Fruit fly (Drosophila melanogaster) whole organism, embryonic: ENCODE measurements around the gene GatB.

Experiments used
- BEAF-32 ChIP-seq: fragments of 200-800 bp; sonication (Bioruptor generic); optimal IDR thresholded peaks from 3 replicates; lab custom pipeline; 2017; ENCODE audit warnings: missing biosample characterization, missing genetic modification characterization, mild to moderate bottlenecking, moderate library complexity, missing genetic modification reagents
- CG10543 ChIP-seq: fragments of 200-800 bp; sonication (Bioruptor generic); optimal IDR thresholded peaks from 3 replicates; lab custom pipeline; 2017; ENCODE audit warnings: missing biosample characterization, mild to moderate bottlenecking, missing genetic modification characterization, moderate library complexity
- CG11398 ChIP-seq: fragments of 200-800 bp; sonication (Bioruptor generic); optimal IDR thresholded peaks from 2 replicates; lab custom pipeline; 2016; ENCODE audit warnings: missing biosample characterization, missing genetic modification characterization
- CG12219 ChIP-seq: fragments of 200-800 bp; sonication (Bioruptor generic); optimal IDR thresholded peaks from 3 replicates; lab custom pipeline; 2018; ENCODE audit warnings: missing biosample characterization, mild to moderate bottlenecking, missing genetic modification characterization
- CG13123 ChIP-seq: fragments of 200-800 bp; sonication (Bioruptor generic); optimal IDR thresholded peaks from 2 replicates; lab custom pipeline; 2016; ENCODE audit warnings: missing biosample characterization, missing genetic modification characterization
- CG1529 ChIP-seq: fragments of 200-800 bp; sonication (Bioruptor generic); optimal IDR thresholded peaks from 3 replicates; lab custom pipeline; 2018; ENCODE audit warnings: missing biosample characterization, missing genetic modification characterization
- CG16863 ChIP-seq: fragments of 200-800 bp; sonication (Bioruptor generic); optimal IDR thresholded peaks from 3 replicates; lab custom pipeline; 2016; ENCODE audit warnings: missing biosample characterization, missing genetic modification characterization
- CG18619 ChIP-seq: fragments of 200-800 bp; sonication (Bioruptor generic); optimal IDR thresholded peaks from 3 replicates; lab custom pipeline; 2017; ENCODE audit warnings: missing biosample characterization, mild to moderate bottlenecking, missing genetic modification characterization
- CG2116 ChIP-seq: fragments of 200-800 bp; sonication (Bioruptor generic); optimal IDR thresholded peaks from 3 replicates; lab custom pipeline; 2018; ENCODE audit warnings: missing biosample characterization, mild to moderate bottlenecking, missing genetic modification characterization
- CG31388 ChIP-seq: fragments of 200-800 bp; sonication (Bioruptor generic); optimal IDR thresholded peaks from 2 replicates; lab custom pipeline; 2016; ENCODE audit warnings: missing biosample characterization, missing genetic modification characterization
- CG32532 ChIP-seq: fragments of 200-800 bp; sonication (Bioruptor generic); IDR thresholded peaks from 2 replicates; pipeline ENCODE4 v1.3.6; 2022; ENCODE audit warnings: missing biosample characterization, missing genetic modification characterization
- CG4404 ChIP-seq: fragments of 200-800 bp; sonication (Bioruptor generic); IDR thresholded peaks from 2 replicates; pipeline ENCODE4 v1.3.6; 2022; ENCODE audit warnings: missing biosample characterization, missing genetic modification characterization
- CG4707 ChIP-seq: fragments of 200-800 bp; sonication (Bioruptor generic); optimal IDR thresholded peaks from 2 replicates; lab custom pipeline; 2018; ENCODE audit warnings: missing biosample characterization, mild to moderate bottlenecking, missing genetic modification characterization, moderate library complexity
- CG6683 ChIP-seq: fragments of 200-800 bp; sonication (Bioruptor generic); optimal IDR thresholded peaks from 2 replicates; lab custom pipeline; 2017; ENCODE audit warnings: missing biosample characterization, mild to moderate bottlenecking, missing genetic modification characterization, missing genetic modification reagents
- CG6689 ChIP-seq: fragments of 200-800 bp; sonication (Bioruptor generic); IDR thresholded peaks from 2 replicates; pipeline ENCODE4 v1.3.6; 2022; ENCODE audit warnings: missing biosample characterization, missing genetic modification characterization
- CG7357 ChIP-seq: fragments of 200-800 bp; sonication (Bioruptor generic); IDR thresholded peaks from 3 replicates; pipeline ENCODE4 v1.3.6; 2022; ENCODE audit warnings: missing biosample characterization, missing genetic modification characterization
- CG7963 ChIP-seq: fragments of 200-800 bp; sonication (Bioruptor generic); IDR thresholded peaks from 3 replicates; pipeline ENCODE4 v1.3.6; 2022; ENCODE audit warnings: missing biosample characterization, missing genetic modification characterization; ENCODE audit not compliant: partially characterized antibody
- CTCF ChIP-seq: fragments of 200-800 bp; sonication (Bioruptor generic); optimal IDR thresholded peaks from 2 replicates; lab custom pipeline; 2017; ENCODE audit warnings: missing biosample characterization, mild to moderate bottlenecking, missing genetic modification characterization, moderate library complexity
- Fer1 ChIP-seq: fragments of 200-800 bp; sonication (Bioruptor generic); optimal IDR thresholded peaks from 2 replicates; lab custom pipeline; 2017; ENCODE audit warnings: missing biosample characterization, mild to moderate bottlenecking, missing genetic modification characterization
- Hand ChIP-seq: fragments of 200-800 bp; sonication (Bioruptor generic); optimal IDR thresholded peaks from 2 replicates; lab custom pipeline; 2017; ENCODE audit warnings: mild to moderate bottlenecking, missing biosample characterization, missing genetic modification reagents, missing genetic modification characterization
- Kr ChIP-seq: fragments of 200-800 bp; sonication (Bioruptor generic); optimal IDR thresholded peaks from 2 replicates; lab custom pipeline; 2017; ENCODE audit warnings: missing biosample characterization, mild to moderate bottlenecking, missing genetic modification characterization
- Lpt ChIP-seq: fragments of >200 bp; optimal IDR thresholded peaks from 2 replicates; lab custom pipeline; 2018; ENCODE audit warnings: missing biosample characterization, missing genetic modification characterization
- NC2β ChIP-seq: fragments of 200-800 bp; sonication (Bioruptor generic); optimal IDR thresholded peaks from 2 replicates; lab custom pipeline; 2016; ENCODE audit warnings: missing biosample characterization, missing genetic modification characterization
- Sox100B ChIP-seq: fragments of 200-800 bp; sonication (Bioruptor generic); optimal IDR thresholded peaks from 3 replicates; lab custom pipeline; 2018; ENCODE audit warnings: missing biosample characterization, mild to moderate bottlenecking, missing genetic modification characterization
- TFAM ChIP-seq: fragments of 200-800 bp; sonication (Bioruptor generic); optimal IDR thresholded peaks from 2 replicates; lab custom pipeline; 2017; ENCODE audit warnings: missing biosample characterization, missing genetic modification characterization, inconsistent platforms
- Trl ChIP-seq, 3 experiments: fragments of >200 bp in 2 of 3; fragments of 200-800 bp in 1 of 3; sonication (Bioruptor generic) in 1 of 3; optimal IDR thresholded peaks; 2 replicates in 1 of 3; 3 replicates in 2 of 3; lab custom pipeline; 2016 to 2017; ENCODE audit warnings: missing biosample characterization in 1 of 3, missing genetic modification characterization in 1 of 3
- ac ChIP-seq: fragments of 200-800 bp; sonication (Bioruptor generic); optimal IDR thresholded peaks from 3 replicates; lab custom pipeline; 2017; ENCODE audit warnings: missing biosample characterization, mild to moderate bottlenecking, missing genetic modification characterization
- aop ChIP-seq: fragments of 200-800 bp; sonication (Bioruptor generic); IDR thresholded peaks from 2 replicates; pipeline ENCODE4 v1.3.6; 2022; ENCODE audit warnings: missing biosample characterization, missing genetic modification characterization
- cas ChIP-seq: fragments of 200-800 bp; sonication (Bioruptor generic); IDR thresholded peaks from 2 replicates; pipeline ENCODE4 v1.3.6; 2022; ENCODE audit warnings: missing biosample characterization, missing genetic modification characterization
- chinmo ChIP-seq: fragments of 200-800 bp; sonication (Bioruptor generic); IDR thresholded peaks from 4 replicates; pipeline ENCODE4 v1.3.6; 2022; ENCODE audit warnings: missing biosample characterization, missing genetic modification characterization; ENCODE audit not compliant: partially characterized antibody
- crc ChIP-seq: fragments of 200-800 bp; sonication (Bioruptor generic); optimal IDR thresholded peaks from 2 replicates; lab custom pipeline; 2016; ENCODE audit warnings: missing biosample characterization, missing genetic modification characterization
- exex ChIP-seq: fragments of 200-800 bp; sonication (Bioruptor generic); optimal IDR thresholded peaks from 4 replicates; lab custom pipeline; 2018; ENCODE audit warnings: missing biosample characterization, mild to moderate bottlenecking, missing genetic modification characterization, moderate library complexity
- fu2 ChIP-seq: fragments of 200-800 bp; sonication (Bioruptor generic); optimal IDR thresholded peaks from 2 replicates; lab custom pipeline; 2016; ENCODE audit warnings: missing biosample characterization, missing genetic modification characterization
- gt ChIP-seq: fragments of 200-800 bp; sonication (Bioruptor generic); IDR thresholded peaks from 2 replicates; pipeline ENCODE4 v1.3.6; 2022; ENCODE audit warnings: missing biosample characterization, missing genetic modification characterization
- hb ChIP-seq: fragments of 200-800 bp; sonication (Bioruptor generic); IDR thresholded peaks from 3 replicates; pipeline ENCODE4 v1.3.6; 2022; ENCODE audit warnings: missing biosample characterization, missing genetic modification characterization; ENCODE audit not compliant: partially characterized antibody
- her ChIP-seq: fragments of 200-800 bp; sonication (Bioruptor generic); optimal IDR thresholded peaks from 2 replicates; lab custom pipeline; 2016; ENCODE audit warnings: missing biosample characterization, missing genetic modification characterization
- ind ChIP-seq: fragments of 200-800 bp; sonication (Bioruptor generic); optimal IDR thresholded peaks from 3 replicates; lab custom pipeline; 2016; ENCODE audit warnings: missing biosample characterization, missing genetic modification characterization
- inv ChIP-seq: fragments of 200-800 bp; sonication (Bioruptor generic); IDR thresholded peaks from 2 replicates; pipeline ENCODE4 v1.3.6; 2022; ENCODE audit warnings: missing biosample characterization, missing genetic modification characterization; ENCODE audit not compliant: partially characterized antibody
- kay ChIP-seq: fragments of 200-800 bp; sonication (Bioruptor generic); optimal IDR thresholded peaks from 2 replicates; lab custom pipeline; 2016; ENCODE audit warnings: missing biosample characterization, missing genetic modification characterization
- klu ChIP-seq: fragments of 200-800 bp; sonication (Bioruptor generic); IDR thresholded peaks from 2 replicates; pipeline ENCODE4 v1.3.6; 2022; ENCODE audit warnings: missing biosample characterization, missing genetic modification characterization
- lilli ChIP-seq: fragments of 200-800 bp; sonication (Bioruptor generic); optimal IDR thresholded peaks from 3 replicates; lab custom pipeline; 2016; ENCODE audit warnings: missing biosample characterization, missing genetic modification characterization
- nom ChIP-seq: fragments of 200-800 bp; sonication (Bioruptor generic); optimal IDR thresholded peaks from 2 replicates; lab custom pipeline; 2017; ENCODE audit warnings: missing biosample characterization, missing genetic modification characterization, mild to moderate bottlenecking, moderate library complexity, missing genetic modification reagents
- otp ChIP-seq: fragments of 200-800 bp; sonication (Bioruptor generic); IDR thresholded peaks from 3 replicates; pipeline ENCODE4, ENCODE4 v1.3.6; 2022; ENCODE audit warnings: missing biosample characterization, missing genetic modification characterization
- p53 ChIP-seq: fragments of 200-800 bp; sonication (Bioruptor generic); optimal IDR thresholded peaks from 2 replicates; lab custom pipeline; 2016; ENCODE audit warnings: missing biosample characterization, missing genetic modification characterization
- pho ChIP-seq: fragments of 200-800 bp; sonication (Bioruptor generic); optimal IDR thresholded peaks from 2 replicates; lab custom pipeline; 2016; ENCODE audit warnings: missing biosample characterization, missing genetic modification characterization
- pzg ChIP-seq: fragments of 200-800 bp; sonication (Bioruptor generic); optimal IDR thresholded peaks from 3 replicates; lab custom pipeline; 2018; ENCODE audit warnings: missing biosample characterization, mild to moderate bottlenecking, missing genetic modification characterization, moderate library complexity
- run ChIP-seq: fragments of 200-800 bp; sonication (Bioruptor generic); optimal IDR thresholded peaks from 3 replicates; lab custom pipeline; 2018; ENCODE audit warnings: missing biosample characterization, mild to moderate bottlenecking, missing genetic modification characterization
- seq ChIP-seq: fragments of 200-800 bp; sonication (Bioruptor generic); IDR thresholded peaks from 2 replicates; pipeline ENCODE4 v1.3.6; 2022; ENCODE audit warnings: missing biosample characterization, missing genetic modification characterization
- sna ChIP-seq: fragments of 200-800 bp; sonication (Bioruptor generic); IDR thresholded peaks from 2 replicates; pipeline ENCODE4 v1.3.6; 2022; ENCODE audit warnings: missing biosample characterization, missing genetic modification characterization; ENCODE audit not compliant: partially characterized antibody
- tin ChIP-seq: fragments of 200-800 bp; sonication (Bioruptor generic); optimal IDR thresholded peaks from 3 replicates; lab custom pipeline; 2016; ENCODE audit warnings: missing biosample characterization, missing genetic modification characterization
- yki ChIP-seq: fragments of >200 bp; optimal IDR thresholded peaks from 3 replicates; lab custom pipeline; 2018

GatB gene

dm6 chr3R:24141013-24141592, 11.0 kb upstream of the GatB start, which contains the start of gene Kal1 (continued):
- TF ChIP-seq p53 (GFP tag; lab: Kevin White, UChicago) (no peak), CG1529 (GFP tag; lab: Kevin White, UChicago) (peak; percentile 94), otp (peak; percentile 94), Fer1 (GFP tag; lab: Kevin White, UChicago) (peak; percentile 93), CG12219 (GFP tag; lab: Kevin White, UChicago) (peak; percentile 93), yki (lab: Kevin White, UChicago) (no peak), exex (peak; percentile 56), seq (GFP tag; lab: Robert Waterston, UW) (peak; percentile 95), TFAM (GFP tag; lab: Kevin White, UChicago) (peak; percentile 63), sna (GFP tag; lab: Robert Waterston, UW) (peak; percentile 59; the same call in 1 of the 2 replicates), BEAF-32 (GFP tag; lab: Kevin White, UChicago) (no peak), Hand (GFP tag; lab: Kevin White, UChicago) (peak; percentile 73), Sox100B (GFP tag; lab: Kevin White, UChicago) (peak; percentile 95), lilli (GFP tag; lab: Kevin White, UChicago) (peak; percentile 52), inv (GFP tag; lab: Robert Waterston, UW) (no peak), NC2β (GFP tag; lab: Kevin White, UChicago) (no peak), ind (peak; percentile 82), nom (GFP tag; lab: Kevin White, UChicago) (peak; percentile 97), pho (GFP tag; lab: Kevin White, UChicago) (no peak), Lpt (no peak), CG10543 (GFP tag; lab: Kevin White, UChicago) (peak; percentile 66), CG6683 (GFP tag; lab: Kevin White, UChicago) (peak; percentile 85), CG4404 (peak; percentile 63), CG11398 (no peak), cas (peak; percentile 57), CG4707 (peak; percentile 96), kay (GFP tag; lab: Kevin White, UChicago) (peak; percentile 62), CG7357 (GFP tag; lab: Robert Waterston, UW) (peak; percentile 76), chinmo (GFP tag; lab: Robert Waterston, UW) (0 out of 4 replicates have a peak, but pooled peaks have one; percentile 44), CG7963 (GFP tag; lab: Robert Waterston, UW) (no peak), CG6689 (peak; percentile 91), Trl (optimal IDR thresholded peaks at IDR 0.05; lab: Kevin White, UChicago) (peak in 1 of 2 experiments; percentile 44), Trl (GFP tag; optimal IDR thresholded peaks at IDR 0.05; lab: Kevin White, UChicago) (no peak), klu (peak; percentile 49), hb (GFP tag; lab: Robert Waterston, UW) (no peak), fu2 (no peak), aop (GFP tag; lab: Robert Waterston, UW) (0 out of 2 replicates have a peak, but pooled peaks have one; percentile 28), Kr (no peak), her (no peak), CG2116 (GFP tag; lab: Kevin White, UChicago) (peak; percentile 65), CG16863 (GFP tag; lab: Kevin White, UChicago) (peak; percentile 45), crc (GFP tag; lab: Kevin White, UChicago) (no peak), CTCF (GFP tag; lab: Kevin White, UChicago) (peak; percentile 67), pzg (GFP tag; lab: Kevin White, UChicago) (no peak), CG31388 (GFP tag; lab: Kevin White, UChicago) (peak; percentile 58), CG32532 (GFP tag; lab: Robert Waterston, UW) (peak; percentile 87), run (tag; lab: Kevin White, UChicago) (peak; percentile 91), ac (GFP tag; lab: Kevin White, UChicago) (peak; percentile 57), CG13123 (GFP tag; lab: Kevin White, UChicago) (peak; percentile 72), gt (GFP tag; lab: Robert Waterston, UW) (peak; percentile 60; the same call in 1 of the 2 replicates), tin (GFP tag; lab: Kevin White, UChicago) (peak; percentile 90), CG18619 (GFP tag; lab: Kevin White, UChicago) (peak; percentile 81)
